Worm (Caenorhabditis elegans) whole organism, L4 larva: ENCODE data around the gene C15H11.13.

Source experiments
- D1046.2 ChIP-seq: fragments of 200-800 bp; sonication (Bioruptor generic); IDR thresholded peaks from 2 replicates; pipeline ENCODE4 v1.3.6; 2022; ENCODE audit warnings: missing genetic modification characterization, missing compliant biosample characterization
- F26F4.8 ChIP-seq: fragments of 200-800 bp; sonication (Bioruptor generic); conservative IDR thresholded peaks from 2 replicates; pipeline ENCODE4 v1.3.6; 2022; ENCODE audit warnings: missing genetic modification characterization, missing compliant biosample characterization
- F37D6.2 ChIP-seq: sonication (generic microtip); optimal IDR thresholded peaks from 2 replicates; lab custom pipeline; 2016; ENCODE audit warnings: mild to moderate bottlenecking, missing genetic modification characterization, missing compliant biosample characterization
- F44E2.7 ChIP-seq: fragments of 200-800 bp; sonication (Bioruptor generic); IDR thresholded peaks from 2 replicates; pipeline ENCODE4 v2.1.2; 2022; ENCODE audit warnings: missing genetic modification characterization, missing compliant biosample characterization
- F49E8.2 ChIP-seq: sonication (generic microtip); optimal IDR thresholded peaks from 2 replicates; lab custom pipeline; 2016; ENCODE audit warnings: missing compliant biosample characterization, mild to moderate bottlenecking, missing genetic modification characterization, borderline replicate concordance
- T26A8.4 ChIP-seq: fragments of 200-800 bp; sonication (Bioruptor generic); IDR thresholded peaks from 2 replicates; pipeline ENCODE4 v1.3.6; 2022; ENCODE audit warnings: missing genetic modification characterization, missing compliant biosample characterization
- Y105C5A.15 ChIP-seq: fragments of 200-800 bp; sonication (Bioruptor generic); IDR thresholded peaks from 2 replicates; pipeline ENCODE4 v1.3.6; 2022; ENCODE audit warnings: missing genetic modification characterization, missing compliant biosample characterization
- Y5F2A.4 ChIP-seq: fragments of 200-800 bp; sonication (Bioruptor generic); optimal IDR thresholded peaks from 2 replicates; lab custom pipeline; 2018; ENCODE audit warnings: mild to moderate bottlenecking, missing genetic modification characterization, missing compliant biosample characterization
- Y75B8A.6 ChIP-seq: fragments of 200-800 bp; sonication (Bioruptor generic); IDR thresholded peaks from 2 replicates; pipeline ENCODE4 v1.3.6; 2022; ENCODE audit warnings: missing genetic modification reagents, missing genetic modification characterization, missing compliant biosample characterization
- ama-1 ChIP-seq: fragments of 150-350 bp; optimal IDR thresholded peaks from 2 replicates; lab custom pipeline; 2014; ENCODE audit warnings: inconsistent platforms, mixed read lengths
- arid-1 ChIP-seq: fragments of 200-800 bp; sonication (Bioruptor generic); conservative IDR thresholded peaks from 2 replicates; pipeline ENCODE4 v1.3.6; 2022; ENCODE audit warnings: missing genetic modification reagents, missing genetic modification characterization, missing compliant biosample characterization
- ceh-28 ChIP-seq: fragments of 150-350 bp; optimal IDR thresholded peaks from 2 replicates; lab custom pipeline; 2014; ENCODE audit warnings: missing biosample characterization, missing genetic modification reagents, missing genetic modification characterization
- ceh-32 ChIP-seq: sonication (generic microtip); optimal IDR thresholded peaks from 2 replicates; lab custom pipeline; 2016; ENCODE audit warnings: mild to moderate bottlenecking, missing genetic modification characterization, missing compliant biosample characterization; ENCODE audit not compliant: poor library complexity
- ceh-82 ChIP-seq: sonication (generic microtip); optimal IDR thresholded peaks from 2 replicates; lab custom pipeline; 2017; ENCODE audit warnings: missing biosample characterization, missing genetic modification characterization
- ces-1 ChIP-seq: fragments of 150-350 bp; sonication (generic microtip); optimal IDR thresholded peaks from 4 replicates; lab custom pipeline; 2014; ENCODE audit warnings: missing biosample characterization, missing genetic modification reagents, missing genetic modification characterization
- cey-2 ChIP-seq: sonication (generic microtip); optimal IDR thresholded peaks from 3 replicates; lab custom pipeline; 2017; ENCODE audit warnings: missing genetic modification characterization, mild to moderate bottlenecking, missing compliant biosample characterization, antibody characterized with exemption, borderline replicate concordance; ENCODE audit not compliant: insufficient read depth
- daf-16 ChIP-seq, 3 experiments: sonication (generic microtip); optimal IDR thresholded peaks; 2 replicates each; lab custom pipeline; 2016 to 2017; ENCODE audit warnings: missing genetic modification characterization in 3 of 3, missing genetic modification reagents in 3 of 3, mild to moderate bottlenecking in 2 of 3, missing compliant biosample characterization in 2 of 3, missing biosample characterization in 1 of 3, moderate library complexity in 1 of 3
- daf-19 ChIP-seq: fragments of 200-800 bp; sonication (Bioruptor generic); conservative IDR thresholded peaks from 2 replicates; pipeline ENCODE4 v1.3.6; 2022; ENCODE audit warnings: missing genetic modification characterization, missing compliant biosample characterization
- dmd-9 ChIP-seq: fragments of 200-800 bp; sonication (Bioruptor generic); IDR thresholded peaks from 2 replicates; pipeline ENCODE4 v1.3.6; 2022; ENCODE audit warnings: missing genetic modification reagents, missing genetic modification characterization, missing compliant biosample characterization
- duxl-1 ChIP-seq: sonication (generic microtip); optimal IDR thresholded peaks from 2 replicates; lab custom pipeline; 2016; ENCODE audit warnings: mild to moderate bottlenecking, missing genetic modification characterization, moderate library complexity, missing compliant biosample characterization; ENCODE audit not compliant: poor library complexity
- dve-1 ChIP-seq: sonication (generic microtip); optimal IDR thresholded peaks from 2 replicates; lab custom pipeline; 2017; ENCODE audit warnings: antibody characterized with exemption, mild to moderate bottlenecking, missing genetic modification characterization, missing compliant biosample characterization; ENCODE audit not compliant: insufficient read depth
- fos-1 ChIP-seq: fragments of 150-350 bp; optimal IDR thresholded peaks from 2 replicates; lab custom pipeline; 2014; ENCODE audit warnings: missing biosample characterization, missing genetic modification characterization
- hlh-30 ChIP-seq: sonication (generic microtip); optimal IDR thresholded peaks from 2 replicates; lab custom pipeline; 2017; ENCODE audit warnings: antibody characterized with exemption, mild to moderate bottlenecking, missing genetic modification characterization, missing compliant biosample characterization; ENCODE audit not compliant: insufficient read depth
- hmg-1.1 ChIP-seq: fragments of 200-800 bp; sonication (Bioruptor generic); IDR thresholded peaks from 2 replicates; pipeline ENCODE4 v1.3.6; 2022; ENCODE audit warnings: missing genetic modification reagents, missing genetic modification characterization, missing compliant biosample characterization
- lim-7 ChIP-seq: fragments of 200-800 bp; sonication (Bioruptor generic); IDR thresholded peaks from 2 replicates; pipeline ENCODE4 v1.3.6; 2022; ENCODE audit warnings: missing genetic modification characterization, missing compliant biosample characterization
- lin-1 ChIP-seq: fragments of 200-800 bp; sonication (Bioruptor generic); IDR thresholded peaks from 2 replicates; pipeline ENCODE4 v1.3.6; 2022; ENCODE audit warnings: missing genetic modification reagents, missing genetic modification characterization, missing compliant biosample characterization
- lin-15B ChIP-seq: fragments of 150-350 bp; sonication (generic microtip); optimal IDR thresholded peaks from 3 replicates; lab custom pipeline; 2014; ENCODE audit warnings: missing biosample characterization, missing genetic modification characterization
- lin-29 ChIP-seq: fragments of 200-800 bp; sonication (Bioruptor generic); IDR thresholded peaks from 2 replicates; pipeline ENCODE4 v1.3.6; 2022; ENCODE audit warnings: missing genetic modification reagents, missing genetic modification characterization, missing compliant biosample characterization
- lir-3 ChIP-seq: sonication (generic microtip); optimal IDR thresholded peaks from 2 replicates; lab custom pipeline; 2016; ENCODE audit warnings: mild to moderate bottlenecking, missing genetic modification characterization, missing compliant biosample characterization
- lsy-2 ChIP-seq, 2 experiments: fragments of 150-350 bp in 1 of 2; sonication (generic microtip) in 1 of 2; optimal IDR thresholded peaks; 2 replicates each; lab custom pipeline; 2014 to 2017; ENCODE audit warnings: missing biosample characterization in 2 of 2, missing genetic modification characterization in 2 of 2
- madf-9 ChIP-seq: fragments of 200-800 bp; sonication (Bioruptor generic); conservative IDR thresholded peaks from 2 replicates; pipeline ENCODE4 v1.3.6; 2022; ENCODE audit warnings: missing genetic modification reagents, missing genetic modification characterization, missing compliant biosample characterization
- mes-2 ChIP-seq: sonication (generic microtip); optimal IDR thresholded peaks from 2 replicates; lab custom pipeline; 2016; ENCODE audit warnings: missing genotype, mild to moderate bottlenecking, missing genetic modification characterization, missing compliant biosample characterization; ENCODE audit not compliant: poor library complexity, severe bottlenecking
- nhr-10 ChIP-seq: fragments of 150-350 bp; optimal IDR thresholded peaks from 2 replicates; lab custom pipeline; 2014; ENCODE audit warnings: missing biosample characterization, missing genetic modification characterization
- nhr-102 ChIP-seq: sonication (generic microtip); optimal IDR thresholded peaks from 2 replicates; lab custom pipeline; 2016; ENCODE audit warnings: mild to moderate bottlenecking, missing genetic modification characterization, moderate library complexity, missing compliant biosample characterization
- nhr-42 ChIP-seq: fragments of 200-800 bp; sonication (Bioruptor generic); IDR thresholded peaks from 2 replicates; pipeline ENCODE4 v1.3.6; 2022; ENCODE audit warnings: missing genetic modification characterization, missing compliant biosample characterization
- nhr-48 ChIP-seq: sonication (generic microtip); optimal IDR thresholded peaks from 2 replicates; lab custom pipeline; 2016; ENCODE audit warnings: mild to moderate bottlenecking, missing genetic modification characterization, missing compliant biosample characterization
- nhr-76 ChIP-seq: fragments of 150-350 bp; optimal IDR thresholded peaks from 2 replicates; lab custom pipeline; 2014; ENCODE audit warnings: missing biosample characterization, missing genetic modification characterization
- nhr-77 ChIP-seq: fragments of 150-350 bp; optimal IDR thresholded peaks from 2 replicates; lab custom pipeline; 2014; ENCODE audit warnings: missing biosample characterization, missing genetic modification characterization
- pha-4 ChIP-seq, 2 experiments: fragments of 150-350 bp in 1 of 2; fragments of 200-800 bp in 1 of 2; sonication (Bioruptor generic) in 1 of 2; IDR thresholded peaks in 1 of 2; optimal IDR thresholded peaks in 1 of 2; 2 replicates each; pipeline versions ENCODE4 v1.3.6 to Lab custom; 2014 to 2022; ENCODE audit warnings: missing genetic modification characterization in 2 of 2, missing genetic modification reagents in 2 of 2, missing biosample characterization in 1 of 2, missing compliant biosample characterization in 1 of 2
- snpc-1.2 ChIP-seq: fragments of 200-800 bp; sonication (Bioruptor generic); IDR thresholded peaks from 2 replicates; pipeline ENCODE4 v1.3.6; 2022; ENCODE audit warnings: missing genetic modification reagents, missing genetic modification characterization, missing compliant biosample characterization
- tag-97 ChIP-seq: fragments of 200-800 bp; sonication (Bioruptor generic); IDR thresholded peaks from 2 replicates; pipeline ENCODE4 v1.3.6; 2022; ENCODE audit warnings: missing genetic modification characterization, missing compliant biosample characterization
- unc-39 ChIP-seq: sonication (generic microtip); optimal IDR thresholded peaks from 2 replicates; lab custom pipeline; 2017; ENCODE audit warnings: missing biosample characterization, missing genetic modification characterization
- zag-1 ChIP-seq: fragments of 150-350 bp; optimal IDR thresholded peaks from 2 replicates; lab custom pipeline; 2014; ENCODE audit warnings: missing biosample characterization, missing genetic modification characterization
- zfp-2 ChIP-seq: sonication (generic microtip); optimal IDR thresholded peaks from 2 replicates; lab custom pipeline; 2016; ENCODE audit warnings: mild to moderate bottlenecking, missing genetic modification characterization, missing compliant biosample characterization
- zip-11 ChIP-seq: fragments of 200-800 bp; sonication (Bioruptor generic); IDR thresholded peaks from 2 replicates; pipeline ENCODE4 v1.3.6; 2022; ENCODE audit warnings: missing genetic modification characterization, missing compliant biosample characterization
- zip-2 ChIP-seq: fragments of 150-350 bp; optimal IDR thresholded peaks from 2 replicates; lab custom pipeline; 2014; ENCODE audit warnings: missing biosample characterization, missing genetic modification characterization

C15H11.13 gene

DNA sequence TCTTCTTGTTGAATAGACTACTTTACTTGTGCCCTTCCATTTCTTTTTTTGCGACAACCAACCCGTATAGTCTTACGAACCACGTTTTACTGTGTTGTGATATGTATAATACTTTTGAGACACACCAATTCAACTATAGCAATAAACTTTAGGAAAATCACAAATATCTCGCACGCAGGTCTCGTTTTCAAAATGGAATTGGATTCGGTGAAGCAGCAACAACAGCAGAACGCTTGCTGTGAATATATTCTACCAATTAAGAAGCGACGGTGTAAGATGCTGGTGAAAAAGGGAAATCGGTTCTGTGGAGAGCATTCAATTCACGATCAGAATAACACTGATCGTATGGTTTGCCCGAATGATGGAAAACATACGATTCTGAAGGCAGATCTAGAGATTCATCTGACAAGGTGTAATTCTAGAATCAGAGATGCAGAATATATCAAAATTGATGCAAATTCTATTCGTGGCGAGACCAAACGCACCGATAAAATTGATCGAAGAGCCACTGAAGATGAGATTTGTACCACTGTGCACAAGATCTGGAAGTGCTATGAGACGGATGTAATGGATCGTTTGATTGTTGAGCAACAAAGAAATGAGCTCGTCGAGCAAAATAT is 40.5 kb upstream of the C15H11.13 start, which contains the start of gene Y49A3A.3 (continued):
- TF ChIP-seq Y5F2A.4 (GFP tag; lab: Kevin White, UChicago) (peak; percentile 62), nhr-102 (tag; lab: Kevin White, UChicago) (peak; percentile 91), F26F4.8 (GFP tag; lab: Robert Waterston, UW) (peak; percentile 27; the same call in 1 of the 2 replicates), unc-39 (tag; lab: Kevin White, UChicago) (no peak), hlh-30 (tag; lab: Kevin White, UChicago) (no peak), arid-1 (GFP tag; lab: Robert Waterston, UW) (peak; percentile 58; the same call in 1 of the 2 replicates), nhr-10 (no peak), ama-1 (lab: Kevin White, UChicago) (peak; percentile 80), nhr-42 (GFP tag; lab: Robert Waterston, UW) (0 out of 2 replicates have a peak, but pooled peaks have one; percentile 27), F37D6.2 (tag; lab: Kevin White, UChicago) (no peak), duxl-1 (tag; lab: Kevin White, UChicago) (peak; percentile 37), tag-97 (GFP tag; lab: Robert Waterston, UW) (no peak), dmd-9 (GFP tag; lab: Robert Waterston, UW) (no peak), daf-16 (GFP tag; optimal IDR thresholded peaks at IDR 0.05; lab: Kevin White, UChicago) (peak in 1 of 2 experiments; percentile 28), daf-16 (tag; optimal IDR thresholded peaks at IDR 0.05; lab: Kevin White, UChicago) (peak; percentile 61), ceh-28 (no peak), lsy-2 (tag; optimal IDR thresholded peaks at IDR 0.05; lab: Kevin White, UChicago) (peak in 1 of 2 experiments; percentile 65), zip-11 (GFP tag; lab: Robert Waterston, UW) (0 out of 2 replicates have a peak, but pooled peaks have one; percentile 22), F49E8.2 (tag; lab: Kevin White, UChicago) (no peak), Y105C5A.15 (peak; percentile 49; the same call in 1 of the 2 replicates), T26A8.4 (peak; percentile 86), nhr-76 (tag; lab: Kevin White, UChicago) (no peak), hmg-1.1 (GFP tag; lab: Robert Waterston, UW) (peak; percentile 37; the same call in 1 of the 2 replicates), nhr-48 (tag; lab: Kevin White, UChicago) (peak; percentile 57), pha-4 (GFP tag; IDR thresholded peaks at IDR 0.05; lab: Robert Waterston, UW) (peak; percentile 67), pha-4 (tag; optimal IDR thresholded peaks at IDR 0.05; lab: Kevin White, UChicago) (no peak), Y75B8A.6 (GFP tag; lab: Robert Waterston, UW) (no peak), lin-1 (peak; percentile 42; the same call in 1 of the 2 replicates), dve-1 (tag; lab: Kevin White, UChicago) (peak; percentile 60), snpc-1.2 (GFP tag; lab: Robert Waterston, UW) (peak; percentile 68; the same call in 1 of the 2 replicates), mes-2 (tag; lab: Kevin White, UChicago) (peak; percentile 31), ceh-82 (no peak), cey-2 (tag; lab: Kevin White, UChicago) (no peak), zfp-2 (tag; lab: Kevin White, UChicago) (no peak), D1046.2 (GFP tag; lab: Robert Waterston, UW) (0 out of 2 replicates have a peak, but pooled peaks have one; percentile 7)
- TF ChIP-seq, all 104 proteins: peak for 46

DNA sequence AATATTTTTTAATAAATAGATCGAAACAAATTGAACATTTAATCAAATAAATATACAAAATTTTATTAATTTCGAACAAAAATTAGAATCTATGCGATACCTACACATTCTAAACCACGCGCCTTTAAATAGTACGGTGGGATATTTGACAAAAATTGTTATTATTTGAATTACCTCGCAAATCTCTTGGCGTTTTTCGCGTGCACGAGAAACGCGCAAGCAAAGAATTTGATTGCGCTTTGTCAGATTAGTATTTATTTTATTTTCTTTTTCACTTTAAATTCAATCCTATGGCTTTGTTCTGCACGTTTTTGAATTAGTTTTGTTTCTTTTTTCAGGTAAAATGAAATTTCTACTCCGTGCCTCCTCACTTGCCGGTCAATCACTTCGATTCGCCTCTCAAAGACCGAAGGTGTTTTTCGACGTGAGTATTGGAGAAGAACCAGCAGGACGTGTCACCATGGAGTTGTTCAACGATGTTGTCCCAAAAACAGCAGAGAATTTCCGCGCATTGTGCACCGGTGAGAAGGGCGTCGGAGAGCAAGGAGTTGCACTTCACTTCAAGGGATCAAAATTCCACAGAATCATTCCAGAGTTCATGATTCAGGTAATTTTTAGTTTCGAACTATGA is 39.0 kb upstream of the C15H11.13 start, which contains the start of gene cyn-1:
TSS of gene cyn-1 (plus strand) at position 339 of the 631 bp plus-strand sequence.
- no peak for TF ChIP-seq lin-29 (GFP tag; lab: Robert Waterston, UW)
- no peak for TF ChIP-seq F26F4.8 (GFP tag; lab: Robert Waterston, UW)
- TF ChIP-seq nhr-77 = peak; percentile 54
- peak in 1 of 2 experiments; percentile 93 for TF ChIP-seq lsy-2 (tag; optimal IDR thresholded peaks at IDR 0.05; lab: Kevin White, UChicago)
- no peak for TF ChIP-seq daf-19
- TF ChIP-seq lir-3 = no peak
- no peak for TF ChIP-seq ces-1 (GFP tag; lab: Kevin White, UChicago)
- TF ChIP-seq ceh-32 (tag; lab: Kevin White, UChicago) = no peak
- peak; percentile 43; the same call in 1 of the 2 replicates for TF ChIP-seq madf-9 (GFP tag; lab: Robert Waterston, UW)
- TF ChIP-seq zag-1 = peak; percentile 8
- peak; percentile 38 for TF ChIP-seq zip-2
- no peak for TF ChIP-seq fos-1 (tag; lab: Kevin White, UChicago)
- no peak for TF ChIP-seq lin-15B (tag; lab: Kevin White, UChicago)
- TF ChIP-seq Y105C5A.15 = no peak
- no peak for TF ChIP-seq Y5F2A.4 (GFP tag; lab: Kevin White, UChicago)
- TF ChIP-seq F44E2.7 = no peak
- no peak for TF ChIP-seq lim-7 (GFP tag; lab: Robert Waterston, UW)
